Worm (Caenorhabditis elegans): ENCODE data around the gene nhr-166.

ce11 chrII:3913673-3914072 is 33.6 kb downstream of the nhr-166 start:
- no peak for TF ChIP-seq elt-3 (tag; optimal IDR thresholded peaks at IDR 0.05)
- no peak for TF ChIP-seq drap-1 (GFP tag; optimal IDR thresholded peaks at IDR 0.05)
- TF ChIP-seq mep-1 (tag; optimal IDR thresholded peaks at IDR 0.05), result no peak
- TF ChIP-seq unc-39 (tag; optimal IDR thresholded peaks at IDR 0.05), result no peak
- TF ChIP-seq ceh-43 (GFP tag; optimal IDR thresholded peaks at IDR 0.05), result no peak
- no peak for TF ChIP-seq ces-1 (GFP tag; optimal IDR thresholded peaks at IDR 0.05)

Data from whole organism, mixed stage, embryonic.